Worm (Caenorhabditis elegans) whole organism, late embryonic: Measurements from ENCODE around the gene zif-1.

Source experiments
- C08G9.2 ChIP-seq: sonication (generic microtip); optimal IDR thresholded peaks from 2 replicates; lab custom pipeline; 2016; ENCODE audit warnings: mild to moderate bottlenecking, missing genetic modification characterization, moderate library complexity, missing compliant biosample characterization
- C38D4.7 ChIP-seq: fragments of 200-800 bp; sonication (Bioruptor generic); optimal IDR thresholded peaks from 2 replicates; lab custom pipeline; 2018; ENCODE audit warnings: mild to moderate bottlenecking, missing genetic modification characterization, moderate library complexity, missing compliant biosample characterization
- F13H6.1 ChIP-seq: sonication (generic microtip); optimal IDR thresholded peaks from 2 replicates; lab custom pipeline; 2016; ENCODE audit warnings: missing genetic modification characterization, missing compliant biosample characterization
- K02D7.2 ChIP-seq: sonication (generic microtip); optimal IDR thresholded peaks from 2 replicates; lab custom pipeline; 2017; ENCODE audit warnings: mild to moderate bottlenecking, missing genetic modification characterization, missing compliant biosample characterization
- T23F11.4 ChIP-seq: fragments of 200-800 bp; sonication (Bioruptor generic); optimal IDR thresholded peaks from 2 replicates; lab custom pipeline; 2018; ENCODE audit warnings: mild to moderate bottlenecking, missing genetic modification characterization, missing compliant biosample characterization
- ahr-1 ChIP-seq: sonication (generic microtip); optimal IDR thresholded peaks from 2 replicates; lab custom pipeline; 2016; ENCODE audit warnings: missing genetic modification characterization, missing compliant biosample characterization
- ceh-14 ChIP-seq: sonication (generic microtip); optimal IDR thresholded peaks from 2 replicates; lab custom pipeline; 2016; ENCODE audit warnings: missing genotype, missing genetic modification characterization, missing compliant biosample characterization
- ceh-18 ChIP-seq: sonication (generic microtip); optimal IDR thresholded peaks from 2 replicates; lab custom pipeline; 2016; ENCODE audit warnings: missing genetic modification characterization, missing compliant biosample characterization
- ceh-19 ChIP-seq: fragments of 200-800 bp; sonication (Bioruptor generic); optimal IDR thresholded peaks from 2 replicates; lab custom pipeline; 2018; ENCODE audit warnings: mild to moderate bottlenecking, missing genetic modification characterization, missing compliant biosample characterization
- ceh-2 ChIP-seq: sonication (generic microtip); optimal IDR thresholded peaks from 2 replicates; lab custom pipeline; 2016; ENCODE audit warnings: missing genotype, missing genetic modification characterization, missing compliant biosample characterization
- ceh-22 ChIP-seq: sonication (generic microtip); optimal IDR thresholded peaks from 2 replicates; lab custom pipeline; 2017; ENCODE audit warnings: missing biosample characterization, missing genetic modification characterization
- ceh-30 ChIP-seq: fragments of 150-350 bp; optimal IDR thresholded peaks from 2 replicates; lab custom pipeline; 2014; ENCODE audit warnings: missing biosample characterization, missing genetic modification characterization
- ceh-31 ChIP-seq: sonication (generic microtip); optimal IDR thresholded peaks from 2 replicates; lab custom pipeline; 2016; ENCODE audit warnings: missing genetic modification characterization, missing compliant biosample characterization
- ceh-34 ChIP-seq: sonication (generic microtip); optimal IDR thresholded peaks from 2 replicates; lab custom pipeline; 2016; ENCODE audit warnings: mild to moderate bottlenecking, missing genetic modification characterization, missing compliant biosample characterization
- ceh-48 ChIP-seq: sonication (generic microtip); optimal IDR thresholded peaks from 2 replicates; lab custom pipeline; 2016; ENCODE audit warnings: missing genetic modification characterization, inconsistent platforms, missing compliant biosample characterization
- ceh-6 ChIP-seq: fragments of 200-800 bp; sonication (Bioruptor generic); optimal IDR thresholded peaks from 2 replicates; lab custom pipeline; 2018; ENCODE audit warnings: mild to moderate bottlenecking, missing genetic modification characterization, missing compliant biosample characterization
- ceh-9 ChIP-seq: sonication (generic microtip); optimal IDR thresholded peaks from 2 replicates; lab custom pipeline; 2016; ENCODE audit warnings: mild to moderate bottlenecking, missing genetic modification characterization, inconsistent platforms, missing compliant biosample characterization
- dve-1 ChIP-seq: sonication (generic microtip); optimal IDR thresholded peaks from 2 replicates; lab custom pipeline; 2017; ENCODE audit warnings: antibody characterized with exemption, mild to moderate bottlenecking, missing genetic modification characterization, missing compliant biosample characterization
- gmeb-2 ChIP-seq: sonication (generic microtip); optimal IDR thresholded peaks from 2 replicates; lab custom pipeline; 2016; ENCODE audit warnings: missing genetic modification characterization, inconsistent platforms, missing compliant biosample characterization
- hlh-13 ChIP-seq: fragments of 200-800 bp; sonication (Bioruptor generic); optimal IDR thresholded peaks from 2 replicates; lab custom pipeline; 2018; ENCODE audit warnings: mild to moderate bottlenecking, missing genetic modification characterization, missing compliant biosample characterization
- hlh-30 ChIP-seq: sonication (generic microtip); optimal IDR thresholded peaks from 2 replicates; lab custom pipeline; 2017; ENCODE audit warnings: antibody characterized with exemption, missing genetic modification characterization, missing compliant biosample characterization; ENCODE audit not compliant: insufficient read depth
- hlh-8 ChIP-seq: sonication (generic microtip); optimal IDR thresholded peaks from 2 replicates; lab custom pipeline; 2016; ENCODE audit warnings: missing genotype, missing genetic modification characterization, missing compliant biosample characterization
- nhr-11 ChIP-seq: fragments of 150-350 bp; optimal IDR thresholded peaks from 2 replicates; lab custom pipeline; 2014; ENCODE audit warnings: missing biosample characterization, missing genetic modification characterization
- npax-4 ChIP-seq: sonication (generic microtip); optimal IDR thresholded peaks from 2 replicates; lab custom pipeline; 2016; ENCODE audit warnings: missing genetic modification characterization, missing compliant biosample characterization
- pax-1 ChIP-seq: fragments of 150-350 bp; optimal IDR thresholded peaks from 2 replicates; lab custom pipeline; 2014; ENCODE audit warnings: missing biosample characterization, missing genetic modification characterization
- pha-2 ChIP-seq: sonication (generic microtip); optimal IDR thresholded peaks from 2 replicates; lab custom pipeline; 2017; ENCODE audit warnings: mild to moderate bottlenecking, missing genetic modification characterization, missing compliant biosample characterization
- pha-4 ChIP-seq: fragments of 150-350 bp; optimal IDR thresholded peaks from 2 replicates; lab custom pipeline; 2018; ENCODE audit warnings: missing biosample characterization, missing genetic modification reagents, missing genetic modification characterization
- pros-1 ChIP-seq: fragments of 150-350 bp; optimal IDR thresholded peaks from 2 replicates; lab custom pipeline; 2014; ENCODE audit warnings: missing biosample characterization, missing genetic modification reagents, missing genetic modification characterization
- ref-2 ChIP-seq: sonication (generic microtip); optimal IDR thresholded peaks from 2 replicates; lab custom pipeline; 2016; ENCODE audit warnings: missing genetic modification characterization, missing compliant biosample characterization
- sdc-2 ChIP-seq: sonication (generic microtip); optimal IDR thresholded peaks from 2 replicates; lab custom pipeline; 2016; ENCODE audit warnings: missing genotype, missing genetic modification characterization, missing compliant biosample characterization
- syd-9 ChIP-seq: sonication (generic microtip); optimal IDR thresholded peaks from 2 replicates; lab custom pipeline; 2016; ENCODE audit warnings: mild to moderate bottlenecking, missing genetic modification characterization, moderate library complexity, missing compliant biosample characterization
- tbx-2 ChIP-seq: sonication (generic microtip); optimal IDR thresholded peaks from 2 replicates; lab custom pipeline; 2016; ENCODE audit warnings: missing genetic modification characterization, missing compliant biosample characterization
- tbx-7 ChIP-seq: sonication (generic microtip); optimal IDR thresholded peaks from 2 replicates; lab custom pipeline; 2016; ENCODE audit warnings: missing genotype, missing genetic modification characterization, missing compliant biosample characterization
- ttx-3 ChIP-seq: sonication (generic microtip); optimal IDR thresholded peaks from 2 replicates; lab custom pipeline; 2016; ENCODE audit warnings: missing genetic modification reagents, missing genetic modification characterization, missing compliant biosample characterization
- unc-3 ChIP-seq, 2 experiments: fragments of 200-800 bp in 1 of 2; sonication (Bioruptor generic) in 1 of 2; sonication (generic microtip) in 1 of 2; conservative IDR thresholded peaks in 1 of 2; optimal IDR thresholded peaks in 1 of 2; 2 replicates each; pipeline versions ENCODE4 v1.3.6 to Lab custom; 2016 to 2022; ENCODE audit warnings: missing compliant biosample characterization in 2 of 2, missing genetic modification characterization in 2 of 2, missing genetic modification reagents in 1 of 2
- unc-42 ChIP-seq: sonication (generic microtip); optimal IDR thresholded peaks from 2 replicates; lab custom pipeline; 2016; ENCODE audit warnings: missing genotype, missing genetic modification characterization, missing compliant biosample characterization
- unc-55 ChIP-seq: sonication (generic microtip); optimal IDR thresholded peaks from 2 replicates; lab custom pipeline; 2017; ENCODE audit warnings: missing biosample characterization, missing genetic modification reagents, missing genetic modification characterization
- zip-5 ChIP-seq: sonication (generic microtip); optimal IDR thresholded peaks from 2 replicates; lab custom pipeline; 2016; ENCODE audit warnings: missing genetic modification characterization, missing compliant biosample characterization
- ztf-16 ChIP-seq: sonication (generic microtip); optimal IDR thresholded peaks from 2 replicates; lab custom pipeline; 2017; ENCODE audit warnings: missing genetic modification characterization, missing compliant biosample characterization

zif-1 gene

ce11 chrIII:8961993-8962392 is 40.6 kb upstream of the zif-1 start, which contains the start of gene grl-25:
grl-25 (plus strand) TSS chrIII:8962293.
- TF ChIP-seq pha-4 = no peak
- no peak for TF ChIP-seq ceh-34
- no peak for TF ChIP-seq ceh-9 (tag; lab: Kevin White, UChicago)
- TF ChIP-seq ceh-14 (tag; lab: Kevin White, UChicago) = no peak
- TF ChIP-seq sdc-2 (tag; lab: Kevin White, UChicago) = no peak
- no peak for TF ChIP-seq ceh-6 (GFP tag; lab: Kevin White, UChicago)
- no peak for TF ChIP-seq pha-2 (tag; lab: Kevin White, UChicago)
- TF ChIP-seq ref-2 (tag; lab: Kevin White, UChicago) = no peak
- no peak for TF ChIP-seq unc-3 (GFP tag; conservative IDR thresholded peaks at IDR 0.05; lab: Robert Waterston, UW)
- no peak for TF ChIP-seq unc-3 (tag; optimal IDR thresholded peaks at IDR 0.05; lab: Kevin White, UChicago)
- no peak for TF ChIP-seq ceh-2 (tag; lab: Kevin White, UChicago)
- no peak for TF ChIP-seq hlh-13
- no peak for TF ChIP-seq C08G9.2 (tag; lab: Kevin White, UChicago)
- TF ChIP-seq, all 69 proteins: peak for 0

ce11 chrIII:8962475-8962874 is 40.1 kb upstream of the zif-1 start:
- TF ChIP-seq ref-2 (tag; lab: Kevin White, UChicago) = no peak
- no peak for TF ChIP-seq ahr-1
- TF ChIP-seq pros-1 (tag; lab: Kevin White, UChicago) = no peak
- TF ChIP-seq syd-9 = no peak
- no peak for TF ChIP-seq ceh-6 (GFP tag; lab: Kevin White, UChicago)
- no peak for TF ChIP-seq ceh-2 (tag; lab: Kevin White, UChicago)
- no peak for TF ChIP-seq tbx-7
- no peak for TF ChIP-seq gmeb-2 (tag; lab: Kevin White, UChicago)

- TF ChIP-seq F13H6.1 = no peak
- no peak for TF ChIP-seq ref-2 (tag; lab: Kevin White, UChicago)
- TF ChIP-seq ceh-31 (tag; lab: Kevin White, UChicago) = no peak
- peak; percentile 43 for TF ChIP-seq dve-1
- no peak for TF ChIP-seq K02D7.2
- no peak for TF ChIP-seq ceh-30 (tag; lab: Kevin White, UChicago)
- no peak for TF ChIP-seq unc-42 (tag; lab: Kevin White, UChicago)
- no peak for TF ChIP-seq ahr-1
- TF ChIP-seq, all 69 proteins: peak for 1
These were observed 37.8 kb upstream of the zif-1 start for ce11 chrIII:8964684-8965283.

DNA sequence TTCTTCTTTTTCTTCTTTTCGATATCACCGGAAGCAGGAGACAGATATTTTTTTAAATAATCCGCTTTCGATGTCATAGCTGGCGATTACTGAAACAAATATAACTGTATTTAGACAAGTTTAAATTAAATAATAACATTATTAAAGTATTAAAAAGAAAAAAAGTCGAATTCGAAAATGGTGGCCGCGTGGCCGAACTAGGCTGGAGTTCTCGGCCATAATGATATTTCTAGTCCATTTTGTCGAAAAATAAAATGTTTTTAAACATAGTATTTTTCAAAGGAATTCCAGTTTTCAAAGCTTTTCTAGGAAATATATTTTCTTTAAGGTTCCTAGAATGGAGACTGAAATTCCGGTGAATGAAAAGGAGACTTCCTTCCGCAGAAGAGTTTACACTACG is 34.9 kb upstream of the zif-1 start, which contains the start of the genes bud-13 and rpap-2:
Gene bud-13 (minus strand): TSS at position 89 of the 400 bp plus-strand sequence.
Gene rpap-2 (plus strand): TSS at position 329 of the 400 bp plus-strand sequence.
- TF ChIP-seq tbx-7 (no peak), ceh-31 (tag; lab: Kevin White, UChicago) (peak; percentile 46), ttx-3 (tag; lab: Kevin White, UChicago) (no peak), hlh-8 (tag; lab: Kevin White, UChicago) (peak; percentile 22), C08G9.2 (tag; lab: Kevin White, UChicago) (no peak), zip-5 (tag; lab: Kevin White, UChicago) (peak; percentile 15), nhr-11 (no peak), ref-2 (tag; lab: Kevin White, UChicago) (no peak), ceh-22 (tag; lab: Kevin White, UChicago) (no peak), tbx-2 (tag; lab: Kevin White, UChicago) (peak; percentile 36), ceh-14 (tag; lab: Kevin White, UChicago) (no peak), ceh-2 (tag; lab: Kevin White, UChicago) (peak; percentile 8), ceh-6 (GFP tag; lab: Kevin White, UChicago) (no peak)

- no peak for TF ChIP-seq ttx-3 (tag; lab: Kevin White, UChicago)
- no peak for TF ChIP-seq ceh-48 (tag; lab: Kevin White, UChicago)
- TF ChIP-seq ceh-19 = peak; percentile 14
- TF ChIP-seq ceh-30 (tag; lab: Kevin White, UChicago) = peak; percentile 37
- no peak for TF ChIP-seq pax-1 (tag; lab: Kevin White, UChicago)
- TF ChIP-seq unc-42 (tag; lab: Kevin White, UChicago) = peak; percentile 35
- no peak for TF ChIP-seq pha-4
- TF ChIP-seq ceh-31 (tag; lab: Kevin White, UChicago) = peak; percentile 46
- no peak for TF ChIP-seq K02D7.2
- TF ChIP-seq ref-2 (tag; lab: Kevin White, UChicago) = no peak
- TF ChIP-seq hlh-30 (tag; lab: Kevin White, UChicago) = no peak
- TF ChIP-seq gmeb-2 (tag; lab: Kevin White, UChicago) = peak; percentile 42
- TF ChIP-seq npax-4 = no peak
- TF ChIP-seq C38D4.7 (GFP tag; lab: Kevin White, UChicago) = peak; percentile 3
- TF ChIP-seq unc-3 (GFP tag; conservative IDR thresholded peaks at IDR 0.05; lab: Robert Waterston, UW) = no peak
- TF ChIP-seq unc-3 (tag; optimal IDR thresholded peaks at IDR 0.05; lab: Kevin White, UChicago) = peak; percentile 3
- TF ChIP-seq hlh-13 = no peak
- peak; percentile 19 for TF ChIP-seq ceh-18 (tag; lab: Kevin White, UChicago)
- TF ChIP-seq unc-55 (GFP tag; lab: Kevin White, UChicago) = no peak
- no peak for TF ChIP-seq ztf-16 (tag; lab: Kevin White, UChicago)
- no peak for TF ChIP-seq T23F11.4 (GFP tag; lab: Kevin White, UChicago)
These were observed 31.1 kb upstream of the zif-1 start, which contains the start of the genes eif-3.D and R08D7.4 for ce11 chrIII:8971255-8972020. eif-3.D (minus strand) TSS chrIII:8971578. R08D7.4 (plus strand) TSS chrIII:8971892.
